Worm (Caenorhabditis elegans) whole organism, L3 larva: ENCODE data around the gene Y5H2B.3.
"Not testable (repeated sequence)": the region's sequence is repeated elsewhere in the genome, so short reads cannot be mapped to it uniquely, and the experiment has no call there.

ENCODE experiments used
- R02D3.7 ChIP-seq: fragments of 150-350 bp; optimal IDR thresholded peaks from 2 replicates; lab custom pipeline; 2014; ENCODE audit warnings: missing biosample characterization, missing genetic modification characterization
- ZK546.5 ChIP-seq: sonication (generic microtip); optimal IDR thresholded peaks from 2 replicates; lab custom pipeline; 2017; ENCODE audit warnings: missing biosample characterization, missing genetic modification characterization
- ceh-16 ChIP-seq: sonication (generic microtip); optimal IDR thresholded peaks from 2 replicates; lab custom pipeline; 2017; ENCODE audit warnings: missing biosample characterization, missing genetic modification characterization
- ceh-82 ChIP-seq: fragments of 150-350 bp; optimal IDR thresholded peaks from 2 replicates; lab custom pipeline; 2014; ENCODE audit warnings: missing biosample characterization, missing genetic modification characterization
- ceh-9 ChIP-seq: sonication (generic microtip); optimal IDR thresholded peaks from 2 replicates; lab custom pipeline; 2018; ENCODE audit warnings: missing biosample characterization, missing genetic modification characterization
- egl-27 ChIP-seq: sonication (generic microtip); optimal IDR thresholded peaks from 4 replicates; lab custom pipeline; 2017; ENCODE audit warnings: missing biosample characterization, missing genetic modification reagents, missing genetic modification characterization
- egl-5 ChIP-seq: fragments of 150-350 bp; optimal IDR thresholded peaks from 2 replicates; lab custom pipeline; 2017; ENCODE audit warnings: missing biosample characterization, missing genetic modification reagents, missing genetic modification characterization, inconsistent platforms
- elt-1 ChIP-seq: fragments of 150-350 bp; optimal IDR thresholded peaks from 2 replicates; lab custom pipeline; 2014; ENCODE audit warnings: missing biosample characterization, missing genetic modification characterization
- elt-2 ChIP-seq: sonication (generic microtip); optimal IDR thresholded peaks from 2 replicates; lab custom pipeline; 2016; ENCODE audit warnings: missing genetic modification reagents, mild to moderate bottlenecking, missing genetic modification characterization, missing compliant biosample characterization
- elt-3 ChIP-seq, 3 experiments: fragments of 150-350 bp in 1 of 3; sonication (generic microtip) in 2 of 3; optimal IDR thresholded peaks; 2 replicates in 2 of 3; 4 replicates in 1 of 3; lab custom pipeline; 2014 to 2017; ENCODE audit warnings: missing biosample characterization in 3 of 3, missing genetic modification characterization in 3 of 3
- eor-1 ChIP-seq, 2 experiments: fragments of 150-350 bp; optimal IDR thresholded peaks; 2 replicates each; lab custom pipeline; 2014 to 2018; ENCODE audit warnings: missing biosample characterization in 2 of 2, missing genetic modification characterization in 2 of 2
- fkh-10 ChIP-seq: sonication (generic microtip); optimal IDR thresholded peaks from 2 replicates; lab custom pipeline; 2017; ENCODE audit warnings: missing biosample characterization, missing genetic modification reagents, missing genetic modification characterization
- fkh-2 ChIP-seq: fragments of 150-350 bp; optimal IDR thresholded peaks from 2 replicates; lab custom pipeline; 2014; ENCODE audit warnings: missing biosample characterization, missing genetic modification reagents, missing genetic modification characterization
- fos-1 ChIP-seq: fragments of 150-350 bp; optimal IDR thresholded peaks from 2 replicates; lab custom pipeline; 2014; ENCODE audit warnings: missing biosample characterization, missing genetic modification characterization
- jun-1 ChIP-seq: fragments of 150-350 bp; optimal IDR thresholded peaks from 2 replicates; lab custom pipeline; 2014; ENCODE audit warnings: missing biosample characterization, missing genetic modification reagents, missing genetic modification characterization
- lin-15B ChIP-seq: fragments of 150-350 bp; optimal IDR thresholded peaks from 2 replicates; lab custom pipeline; 2014; ENCODE audit warnings: missing biosample characterization, missing genetic modification characterization
- lin-39 ChIP-seq: fragments of 150-350 bp; optimal IDR thresholded peaks from 2 replicates; lab custom pipeline; 2018; ENCODE audit warnings: missing biosample characterization, missing genetic modification reagents, missing genetic modification characterization
- lsy-12 ChIP-seq: sonication (generic microtip); optimal IDR thresholded peaks from 2 replicates; lab custom pipeline; 2016; ENCODE audit warnings: mild to moderate bottlenecking, missing genetic modification characterization, missing compliant biosample characterization
- mdl-1 ChIP-seq: fragments of 150-350 bp; optimal IDR thresholded peaks from 2 replicates; lab custom pipeline; 2014; ENCODE audit warnings: missing biosample characterization, missing genetic modification characterization
- mml-1 ChIP-seq: fragments of 150-350 bp; sonication (generic microtip); optimal IDR thresholded peaks from 3 replicates; lab custom pipeline; 2014; ENCODE audit warnings: missing biosample characterization, missing genetic modification characterization
- nfya-1 ChIP-seq: sonication (generic microtip); optimal IDR thresholded peaks from 2 replicates; lab custom pipeline; 2017; ENCODE audit warnings: missing genetic modification characterization, mild to moderate bottlenecking, missing compliant biosample characterization, antibody characterized with exemption, moderate library complexity; ENCODE audit not compliant: insufficient read depth
- nhr-11 ChIP-seq: fragments of 150-350 bp; optimal IDR thresholded peaks from 2 replicates; lab custom pipeline; 2014; ENCODE audit warnings: missing biosample characterization, missing genetic modification characterization
- nhr-237 ChIP-seq: fragments of 150-350 bp; optimal IDR thresholded peaks from 2 replicates; lab custom pipeline; 2014; ENCODE audit warnings: missing biosample characterization, missing genetic modification characterization
- nhr-28 ChIP-seq: fragments of 150-350 bp; optimal IDR thresholded peaks from 2 replicates; lab custom pipeline; 2014; ENCODE audit warnings: missing biosample characterization, missing genetic modification characterization
- nhr-43 ChIP-seq: sonication (generic microtip); optimal IDR thresholded peaks from 2 replicates; lab custom pipeline; 2016; ENCODE audit warnings: mild to moderate bottlenecking, missing genetic modification characterization, missing compliant biosample characterization; ENCODE audit not compliant: poor library complexity, severe bottlenecking
- nhr-77 ChIP-seq: fragments of 150-350 bp; optimal IDR thresholded peaks from 2 replicates; lab custom pipeline; 2014; ENCODE audit warnings: missing biosample characterization, missing genetic modification characterization
- pha-4 ChIP-seq: fragments of 150-350 bp; optimal IDR thresholded peaks from 2 replicates; lab custom pipeline; 2014; ENCODE audit warnings: missing biosample characterization, missing genetic modification reagents, missing genetic modification characterization
- pqm-1 ChIP-seq: fragments of 150-350 bp; optimal IDR thresholded peaks from 2 replicates; lab custom pipeline; 2017; ENCODE audit warnings: missing biosample characterization, missing genetic modification characterization, inconsistent platforms
- snpc-4 ChIP-seq: fragments of 150-350 bp; optimal IDR thresholded peaks from 2 replicates; lab custom pipeline; 2014; ENCODE audit warnings: missing biosample characterization, missing genetic modification characterization
- tbx-2 ChIP-seq: sonication (generic microtip); optimal IDR thresholded peaks from 2 replicates; lab custom pipeline; 2016; ENCODE audit warnings: mild to moderate bottlenecking, missing genetic modification characterization, missing compliant biosample characterization
- unc-39 ChIP-seq: sonication (generic microtip); optimal IDR thresholded peaks from 4 replicates; lab custom pipeline; 2017; ENCODE audit warnings: missing biosample characterization, missing genetic modification characterization
- unc-62 ChIP-seq: fragments of 150-350 bp; sonication (generic microtip); optimal IDR thresholded peaks from 4 replicates; lab custom pipeline; 2014; ENCODE audit warnings: missing biosample characterization, missing genetic modification reagents, missing genetic modification characterization
- zag-1 ChIP-seq: fragments of 150-350 bp; optimal IDR thresholded peaks from 2 replicates; lab custom pipeline; 2014; ENCODE audit warnings: missing biosample characterization, missing genetic modification characterization
- ztf-4 ChIP-seq: fragments of 150-350 bp; optimal IDR thresholded peaks from 2 replicates; lab custom pipeline; 2014; ENCODE audit warnings: missing biosample characterization, missing genetic modification characterization

The Y5H2B.3 gene

ce11 chrV:2187864-2188345 is at the start of gene Y5H2B.3:
Gene Y5H2B.3, plus strand, starts transcription at chrV:2188295.
- TF ChIP-seq snpc-4 (tag; lab: Kevin White, UChicago) (no peak), unc-39 (tag; lab: Kevin White, UChicago) (no peak), eor-1 (tag; optimal IDR thresholded peaks at IDR 0.05; lab: Kevin White, UChicago) (no peak), nfya-1 (tag; lab: Kevin White, UChicago) (peak; percentile 68), mml-1 (tag; lab: Kevin White, UChicago) (no peak), unc-62 (no peak), lsy-12 (tag; lab: Kevin White, UChicago) (no peak), nhr-28 (tag; lab: Kevin White, UChicago) (no peak)

ce11 chrV:2139918-2140317 is 48.2 kb upstream of the Y5H2B.3 start, which contains the start of gene F22F7.7:
Gene F22F7.7, minus strand, starts transcription at chrV:2140042.
- no peak for TF ChIP-seq egl-5 (tag; lab: Kevin White, UChicago)
- no peak for TF ChIP-seq nfya-1 (tag; lab: Kevin White, UChicago)
- TF ChIP-seq nhr-28 (tag; lab: Kevin White, UChicago), result no peak
- TF ChIP-seq lin-15B (tag; lab: Kevin White, UChicago), result no peak
- TF ChIP-seq ceh-9, result no peak
- TF ChIP-seq ceh-82 (tag; lab: Kevin White, UChicago), result no peak
- TF ChIP-seq zag-1 (tag; lab: Kevin White, UChicago), result no peak

- TF ChIP-seq elt-2, fos-1, lin-39 (tag; lab: Kevin White, UChicago): not testable (repeated sequence)
Observed at ce11 chrV:2144408-2144807, 43.7 kb upstream of the Y5H2B.3 start, which contains the start of gene F22F7.12. Gene F22F7.12, minus strand, starts transcription at chrV:2144508.

- TF ChIP-seq pqm-1 (tag; lab: Kevin White, UChicago), result no peak
- no peak for TF ChIP-seq ceh-9
- no peak for TF ChIP-seq nhr-11 (tag; lab: Kevin White, UChicago)
- TF ChIP-seq nhr-77 (tag; lab: Kevin White, UChicago), result no peak
- TF ChIP-seq elt-3 (tag; optimal IDR thresholded peaks at IDR 0.05; lab: Kevin White, UChicago), result no peak
- no peak for TF ChIP-seq eor-1 (tag; optimal IDR thresholded peaks at IDR 0.05; lab: Kevin White, UChicago)
- TF ChIP-seq fkh-2 (tag; lab: Kevin White, UChicago), result no peak
- no peak for TF ChIP-seq egl-5 (tag; lab: Kevin White, UChicago)
- TF ChIP-seq zag-1 (tag; lab: Kevin White, UChicago), result no peak
- no peak for TF ChIP-seq pha-4
- TF ChIP-seq nhr-43 (tag; lab: Kevin White, UChicago), result no peak
- TF ChIP-seq tbx-2 (tag; lab: Kevin White, UChicago), result no peak
- no peak for TF ChIP-seq unc-62
- no peak for TF ChIP-seq fos-1 (tag; lab: Kevin White, UChicago)
Observed at ce11 chrV:2146044-2146443, 42.1 kb upstream of the Y5H2B.3 start, which contains the start of gene str-52. Gene str-52, minus strand, starts transcription at chrV:2146144.

ce11 chrV:2146795-2147194 is 41.3 kb upstream of the Y5H2B.3 start, which contains the start of gene srbc-20:
Gene srbc-20, plus strand, starts transcription at chrV:2147095.
- TF ChIP-seq R02D3.7 (tag; lab: Kevin White, UChicago), result no peak
- TF ChIP-seq egl-5 (tag; lab: Kevin White, UChicago), result no peak
- TF ChIP-seq nhr-28 (tag; lab: Kevin White, UChicago), result no peak
- no peak for TF ChIP-seq egl-27 (tag; lab: Kevin White, UChicago)
- TF ChIP-seq fos-1 (tag; lab: Kevin White, UChicago), result no peak
- no peak for TF ChIP-seq nfya-1 (tag; lab: Kevin White, UChicago)
- no peak for TF ChIP-seq ZK546.5 (tag; lab: Kevin White, UChicago)
- TF ChIP-seq ceh-16 (tag; lab: Kevin White, UChicago), result no peak
- no peak for TF ChIP-seq ztf-4 (tag; lab: Kevin White, UChicago)
- no peak for TF ChIP-seq nhr-77 (tag; lab: Kevin White, UChicago)
- no peak for TF ChIP-seq fkh-10 (GFP tag; lab: Kevin White, UChicago)
- no peak for TF ChIP-seq pha-4
- no peak for TF ChIP-seq jun-1 (tag; lab: Kevin White, UChicago)
- TF ChIP-seq elt-3 (tag; optimal IDR thresholded peaks at IDR 0.05; lab: Kevin White, UChicago), result no peak
- no peak for TF ChIP-seq mdl-1
- TF ChIP-seq elt-2 (tag; lab: Kevin White, UChicago), result no peak
- TF ChIP-seq nhr-237 (tag; lab: Kevin White, UChicago), result no peak
- no peak for TF ChIP-seq elt-1
- TF ChIP-seq mml-1 (tag; lab: Kevin White, UChicago), result no peak
